Worm (Caenorhabditis elegans) whole organism, L4 larva: Measurements from ENCODE around the gene gob-1.

Source experiments
- F10B5.3 ChIP-seq: sonication (generic microtip); optimal IDR thresholded peaks from 2 replicates; lab custom pipeline; 2016; ENCODE audit warnings: mild to moderate bottlenecking, missing genetic modification characterization, missing compliant biosample characterization
- F37D6.2 ChIP-seq: sonication (generic microtip); optimal IDR thresholded peaks from 2 replicates; lab custom pipeline; 2016; ENCODE audit warnings: mild to moderate bottlenecking, missing genetic modification characterization, missing compliant biosample characterization
- F49E8.2 ChIP-seq: sonication (generic microtip); optimal IDR thresholded peaks from 2 replicates; lab custom pipeline; 2016; ENCODE audit warnings: missing compliant biosample characterization, mild to moderate bottlenecking, missing genetic modification characterization, borderline replicate concordance
- aha-1 ChIP-seq: fragments of 150-350 bp; peaks from one replicate; lab custom pipeline; 2014; ENCODE audit warnings: missing biosample characterization, missing genetic modification characterization
- ceh-20 ChIP-seq: fragments of 200-800 bp; sonication (Bioruptor generic); IDR thresholded peaks from 2 replicates; pipeline ENCODE4 v1.3.6; 2022; ENCODE audit warnings: missing genetic modification reagents, missing genetic modification characterization, missing compliant biosample characterization
- ceh-28 ChIP-seq: fragments of 150-350 bp; optimal IDR thresholded peaks from 2 replicates; lab custom pipeline; 2014; ENCODE audit warnings: missing biosample characterization, missing genetic modification reagents, missing genetic modification characterization
- ctbp-1 ChIP-seq: fragments of 200-800 bp; sonication (Bioruptor generic); IDR thresholded peaks from 2 replicates; pipeline ENCODE4 v1.3.6; 2022; ENCODE audit warnings: missing genetic modification reagents, missing genetic modification characterization, missing compliant biosample characterization
- daf-12 ChIP-seq: fragments of 150-350 bp; optimal IDR thresholded peaks from 2 replicates; lab custom pipeline; 2014; ENCODE audit warnings: missing biosample characterization, missing genetic modification reagents, missing genetic modification characterization
- daf-16 ChIP-seq, 3 experiments: sonication (generic microtip); optimal IDR thresholded peaks; 2 replicates each; lab custom pipeline; 2016 to 2017; ENCODE audit warnings: missing genetic modification characterization in 3 of 3, missing genetic modification reagents in 3 of 3, mild to moderate bottlenecking in 2 of 3, missing compliant biosample characterization in 2 of 3, missing biosample characterization in 1 of 3, moderate library complexity in 1 of 3
- daf-19 ChIP-seq: fragments of 200-800 bp; sonication (Bioruptor generic); conservative IDR thresholded peaks from 2 replicates; pipeline ENCODE4 v1.3.6; 2022; ENCODE audit warnings: missing genetic modification characterization, missing compliant biosample characterization
- dmd-6 ChIP-seq: fragments of 200-800 bp; sonication (Bioruptor generic); IDR thresholded peaks from 2 replicates; pipeline ENCODE4 v1.3.6; 2022; ENCODE audit warnings: missing genetic modification reagents, missing genetic modification characterization, missing compliant biosample characterization
- dve-1 ChIP-seq: sonication (generic microtip); optimal IDR thresholded peaks from 2 replicates; lab custom pipeline; 2017; ENCODE audit warnings: antibody characterized with exemption, mild to moderate bottlenecking, missing genetic modification characterization, missing compliant biosample characterization; ENCODE audit not compliant: insufficient read depth
- egl-43 ChIP-seq: fragments of 200-800 bp; sonication (Bioruptor generic); IDR thresholded peaks from 2 replicates; pipeline ENCODE4 v1.3.6; 2022; ENCODE audit warnings: missing genetic modification reagents, missing genetic modification characterization, missing compliant biosample characterization
- fkh-10 ChIP-seq: fragments of 150-350 bp; optimal IDR thresholded peaks from 2 replicates; lab custom pipeline; 2014; ENCODE audit warnings: missing biosample characterization, missing genetic modification reagents, missing genetic modification characterization
- hif-1 ChIP-seq, 2 experiments: sonication (generic microtip); optimal IDR thresholded peaks; 2 replicates each; lab custom pipeline; 2016 to 2017; ENCODE audit warnings: missing compliant biosample characterization in 2 of 2, missing genetic modification characterization in 2 of 2, missing genetic modification reagents in 2 of 2, missing genotype in 2 of 2, mild to moderate bottlenecking in 1 of 2
- hlh-11 ChIP-seq: fragments of 200-800 bp; sonication (Bioruptor generic); optimal IDR thresholded peaks from 2 replicates; lab custom pipeline; 2018; ENCODE audit warnings: mild to moderate bottlenecking, missing genetic modification characterization, missing compliant biosample characterization
- hlh-30 ChIP-seq: sonication (generic microtip); optimal IDR thresholded peaks from 2 replicates; lab custom pipeline; 2017; ENCODE audit warnings: antibody characterized with exemption, mild to moderate bottlenecking, missing genetic modification characterization, missing compliant biosample characterization; ENCODE audit not compliant: insufficient read depth
- lin-1 ChIP-seq: fragments of 200-800 bp; sonication (Bioruptor generic); IDR thresholded peaks from 2 replicates; pipeline ENCODE4 v1.3.6; 2022; ENCODE audit warnings: missing genetic modification reagents, missing genetic modification characterization, missing compliant biosample characterization
- lin-13 ChIP-seq: fragments of 150-350 bp; optimal IDR thresholded peaks from 2 replicates; lab custom pipeline; 2014; ENCODE audit warnings: missing biosample characterization, missing genetic modification reagents, missing genetic modification characterization
- lin-38 ChIP-seq: fragments of 200-800 bp; sonication (Bioruptor generic); IDR thresholded peaks from 2 replicates; pipeline ENCODE4 v1.3.6; 2022; ENCODE audit warnings: missing genetic modification reagents, missing genetic modification characterization, missing compliant biosample characterization
- lin-39 ChIP-seq: fragments of 150-350 bp; optimal IDR thresholded peaks from 2 replicates; lab custom pipeline; 2014; ENCODE audit warnings: missing biosample characterization, missing genetic modification reagents, missing genetic modification characterization
- madf-5 ChIP-seq, 2 experiments: fragments of 200-800 bp; sonication (Bioruptor generic); IDR thresholded peaks; 2 replicates each; pipeline ENCODE4 v1.3.6; 2022; ENCODE audit warnings: missing compliant biosample characterization in 2 of 2, missing genetic modification characterization in 2 of 2
- mdl-1 ChIP-seq, 2 experiments: fragments of 150-350 bp in 1 of 2; sonication (generic microtip) in 1 of 2; optimal IDR thresholded peaks; 2 replicates each; lab custom pipeline; 2014 to 2017; ENCODE audit warnings: missing biosample characterization in 2 of 2, missing genetic modification characterization in 2 of 2
- mep-1 ChIP-seq: fragments of 150-350 bp; sonication (generic microtip); optimal IDR thresholded peaks from 3 replicates; lab custom pipeline; 2014; ENCODE audit warnings: missing biosample characterization, missing genetic modification characterization
- mes-2 ChIP-seq: sonication (generic microtip); optimal IDR thresholded peaks from 2 replicates; lab custom pipeline; 2016; ENCODE audit warnings: missing genotype, mild to moderate bottlenecking, missing genetic modification characterization, missing compliant biosample characterization; ENCODE audit not compliant: poor library complexity, severe bottlenecking
- mxl-2 ChIP-seq: fragments of 200-800 bp; sonication (Bioruptor generic); conservative IDR thresholded peaks from 2 replicates; pipeline ENCODE4 v1.3.6; 2022; ENCODE audit warnings: missing genetic modification reagents, missing genetic modification characterization, missing compliant biosample characterization
- mxl-3 ChIP-seq: fragments of 200-800 bp; sonication (Bioruptor generic); optimal IDR thresholded peaks from 2 replicates; lab custom pipeline; 2018; ENCODE audit warnings: mild to moderate bottlenecking, missing genetic modification characterization, missing compliant biosample characterization
- nhr-102 ChIP-seq: sonication (generic microtip); optimal IDR thresholded peaks from 2 replicates; lab custom pipeline; 2016; ENCODE audit warnings: mild to moderate bottlenecking, missing genetic modification characterization, moderate library complexity, missing compliant biosample characterization
- nhr-11 ChIP-seq: fragments of 150-350 bp; optimal IDR thresholded peaks from 2 replicates; lab custom pipeline; 2014; ENCODE audit warnings: missing biosample characterization, missing genetic modification characterization
- nhr-25 ChIP-seq: sonication (generic microtip); optimal IDR thresholded peaks from 2 replicates; lab custom pipeline; 2017; ENCODE audit warnings: missing genetic modification characterization, mild to moderate bottlenecking, missing compliant biosample characterization, antibody characterized with exemption, moderate library complexity, borderline replicate concordance; ENCODE audit not compliant: insufficient read depth
- nhr-28 ChIP-seq: fragments of 150-350 bp; optimal IDR thresholded peaks from 2 replicates; lab custom pipeline; 2014; ENCODE audit warnings: missing biosample characterization, missing genetic modification characterization
- nhr-42 ChIP-seq: fragments of 200-800 bp; sonication (Bioruptor generic); IDR thresholded peaks from 2 replicates; pipeline ENCODE4 v1.3.6; 2022; ENCODE audit warnings: missing genetic modification characterization, missing compliant biosample characterization
- nhr-77 ChIP-seq: fragments of 150-350 bp; optimal IDR thresholded peaks from 2 replicates; lab custom pipeline; 2014; ENCODE audit warnings: missing biosample characterization, missing genetic modification characterization
- pha-4 ChIP-seq, 2 experiments: fragments of 150-350 bp in 1 of 2; fragments of 200-800 bp in 1 of 2; sonication (Bioruptor generic) in 1 of 2; IDR thresholded peaks in 1 of 2; optimal IDR thresholded peaks in 1 of 2; 2 replicates each; pipeline versions ENCODE4 v1.3.6 to Lab custom; 2014 to 2022; ENCODE audit warnings: missing genetic modification characterization in 2 of 2, missing genetic modification reagents in 2 of 2, missing biosample characterization in 1 of 2, missing compliant biosample characterization in 1 of 2
- pqm-1 ChIP-seq: sonication (generic microtip); optimal IDR thresholded peaks from 2 replicates; lab custom pipeline; 2017; ENCODE audit warnings: missing biosample characterization, missing genetic modification characterization
- rbr-2 ChIP-seq: sonication (generic microtip); optimal IDR thresholded peaks from 2 replicates; lab custom pipeline; 2016; ENCODE audit warnings: missing genotype, missing genetic modification characterization, missing compliant biosample characterization
- sdz-12 ChIP-seq: fragments of 200-800 bp; sonication (Bioruptor generic); optimal IDR thresholded peaks from 2 replicates; lab custom pipeline; 2018; ENCODE audit warnings: mild to moderate bottlenecking, missing genetic modification characterization, missing compliant biosample characterization
- snpc-1.2 ChIP-seq: fragments of 200-800 bp; sonication (Bioruptor generic); IDR thresholded peaks from 2 replicates; pipeline ENCODE4 v1.3.6; 2022; ENCODE audit warnings: missing genetic modification reagents, missing genetic modification characterization, missing compliant biosample characterization
- spr-1 ChIP-seq: sonication (generic microtip); optimal IDR thresholded peaks from 2 replicates; lab custom pipeline; 2016; ENCODE audit warnings: mild to moderate bottlenecking, missing genetic modification characterization, missing compliant biosample characterization
- unc-62 ChIP-seq, 3 experiments: fragments of 150-350 bp in 1 of 3; sonication (generic microtip); optimal IDR thresholded peaks in 2 of 3; peaks in 1 of 3; 1 replicate in 1 of 3; 2 replicates in 2 of 3; lab custom pipeline; 2014 to 2017; ENCODE audit warnings: missing biosample characterization in 3 of 3, missing genetic modification characterization in 3 of 3, missing genetic modification reagents in 3 of 3, missing genotype in 1 of 3
- vab-7 ChIP-seq: fragments of 200-800 bp; sonication (Bioruptor generic); IDR thresholded peaks from 2 replicates; pipeline ENCODE4 v1.3.6; 2022; ENCODE audit warnings: missing genetic modification reagents, missing genetic modification characterization, missing compliant biosample characterization
- zfp-2 ChIP-seq: sonication (generic microtip); optimal IDR thresholded peaks from 2 replicates; lab custom pipeline; 2016; ENCODE audit warnings: mild to moderate bottlenecking, missing genetic modification characterization, missing compliant biosample characterization
- zip-11 ChIP-seq: fragments of 200-800 bp; sonication (Bioruptor generic); IDR thresholded peaks from 2 replicates; pipeline ENCODE4 v1.3.6; 2022; ENCODE audit warnings: missing genetic modification characterization, missing compliant biosample characterization
- ztf-11 ChIP-seq: fragments of 150-350 bp; optimal IDR thresholded peaks from 2 replicates; lab custom pipeline; 2014; ENCODE audit warnings: missing biosample characterization, missing genetic modification characterization

gob-1 gene

ce11 chrX:15492759-15493158 lies 643 bp upstream of the gob-1 start (continued):
- TF ChIP-seq dve-1 (tag; lab: Kevin White, UChicago) (peak; percentile 94), F37D6.2 (peak; percentile 80), F49E8.2 (no peak), egl-43 (GFP tag; lab: Robert Waterston, UW) (peak; percentile 75), madf-5 (GFP tag; IDR thresholded peaks at IDR 0.05; lab: Robert Waterston, UW) (no peak), rbr-2 (tag; lab: Kevin White, UChicago) (peak; percentile 87), nhr-25 (tag; lab: Kevin White, UChicago) (peak; percentile 41), mes-2 (peak; percentile 90), nhr-11 (peak; percentile 62), mxl-2 (GFP tag; lab: Robert Waterston, UW) (peak; percentile 50; the same call in 1 of the 2 replicates), fkh-10 (peak; percentile 58), nhr-42 (GFP tag; lab: Robert Waterston, UW) (peak; percentile 81; the same call in 1 of the 2 replicates), pha-4 (GFP tag; IDR thresholded peaks at IDR 0.05; lab: Robert Waterston, UW) (peak; percentile 53; the same call in 1 of the 2 replicates), pha-4 (tag; optimal IDR thresholded peaks at IDR 0.05; lab: Kevin White, UChicago) (no peak), aha-1 (tag; lab: Kevin White, UChicago) (peak; percentile 99)

DNA sequence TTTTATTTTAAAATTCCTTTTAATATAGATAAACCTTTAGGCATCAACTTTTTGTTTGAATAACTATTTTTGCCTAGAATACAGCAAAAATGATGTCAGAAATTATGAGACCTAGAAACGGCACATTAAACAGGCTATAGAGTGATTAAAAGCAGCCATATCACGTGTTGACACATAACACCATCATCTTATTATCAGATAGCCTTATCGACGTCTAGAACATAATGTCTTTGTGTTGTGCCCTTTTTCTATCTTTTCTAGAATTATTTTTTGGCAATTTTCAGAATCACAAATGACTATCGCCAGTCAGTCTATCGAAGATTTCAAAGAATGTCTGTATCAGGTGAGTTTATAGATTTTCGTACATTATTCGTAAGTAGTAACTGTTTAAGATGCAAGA lies 752 bp downstream of the gob-1 start:
- peak; percentile 50 for TF ChIP-seq nhr-28
- TF ChIP-seq sdz-12, result no peak
- TF ChIP-seq mep-1 (tag; lab: Kevin White, UChicago), result peak; percentile 32
- TF ChIP-seq ztf-11 (tag; lab: Kevin White, UChicago), result no peak
- no peak for TF ChIP-seq lin-39 (tag; lab: Kevin White, UChicago)
- peak; percentile 16 for TF ChIP-seq aha-1 (tag; lab: Kevin White, UChicago)
- TF ChIP-seq daf-16 (GFP tag; optimal IDR thresholded peaks at IDR 0.05; lab: Kevin White, UChicago), result no peak
- peak; percentile 58 for TF ChIP-seq daf-16 (tag; optimal IDR thresholded peaks at IDR 0.05; lab: Kevin White, UChicago)
- no peak for TF ChIP-seq spr-1
- peak; percentile 71 for TF ChIP-seq dve-1 (tag; lab: Kevin White, UChicago)
- no peak for TF ChIP-seq daf-19 (GFP tag; lab: Robert Waterston, UW)
- TF ChIP-seq hlh-30, result peak; percentile 10
- TF ChIP-seq zfp-2 (tag; lab: Kevin White, UChicago), result no peak
- TF ChIP-seq hif-1 (tag; optimal IDR thresholded peaks at IDR 0.05; lab: Kevin White, UChicago), result no peak

- TF ChIP-seq vab-7 (GFP tag; lab: Robert Waterston, UW) (no peak), mdl-1 (tag; optimal IDR thresholded peaks at IDR 0.05; lab: Kevin White, UChicago) (peak; percentile 23 to 89), nhr-77 (peak; percentile 42), unc-62 (GFP tag; optimal IDR thresholded peaks at IDR 0.05 in 1 of 2; lab: Kevin White, UChicago) (peak in 1 of 2 experiments; percentile 81), unc-62 (tag; optimal IDR thresholded peaks at IDR 0.05; lab: Kevin White, UChicago) (no peak), pqm-1 (tag; lab: Kevin White, UChicago) (no peak), ceh-28 (peak; percentile 3), lin-38 (GFP tag; lab: Robert Waterston, UW) (no peak), zip-11 (GFP tag; lab: Robert Waterston, UW) (no peak), daf-12 (tag; lab: Kevin White, UChicago) (no peak), hlh-11 (tag; lab: Kevin White, UChicago) (peak; percentile 74), lin-1 (GFP tag; lab: Robert Waterston, UW) (0 out of 2 replicates have a peak, but pooled peaks have one; percentile 11), F10B5.3 (tag; lab: Kevin White, UChicago) (no peak), daf-16 (GFP tag; optimal IDR thresholded peaks at IDR 0.05; lab: Kevin White, UChicago) (no peak), daf-16 (tag; optimal IDR thresholded peaks at IDR 0.05; lab: Kevin White, UChicago) (peak; percentile 65), dve-1 (tag; lab: Kevin White, UChicago) (peak; percentile 72), ctbp-1 (no peak), mxl-3 (GFP tag; lab: Kevin White, UChicago) (peak; percentile 18), snpc-1.2 (GFP tag; lab: Robert Waterston, UW) (no peak), hlh-30 (peak; percentile 82), aha-1 (tag; lab: Kevin White, UChicago) (peak; percentile 78), nhr-102 (peak; percentile 17), ceh-20 (GFP tag; lab: Robert Waterston, UW) (peak; percentile 43; the same call in 1 of the 2 replicates), dmd-6 (GFP tag; lab: Robert Waterston, UW) (peak; percentile 34; the same call in 1 of the 2 replicates), lin-13 (no peak), nhr-28 (peak; percentile 12)
Observed at ce11 chrX:15496927-15497605, 3.7 kb downstream of the gob-1 start, which contains the start of gene suox-1. suox-1 (plus strand) TSS chrX:15497555.
